Worm (Caenorhabditis elegans): ENCODE measurements around the gene F08D12.12.
A peak's percentile ranks its signal among the peaks of the same experiment; 100 is the strongest.

The F08D12.12 gene

ce11 chrII:2787031-2787512 is at the start of gene F08D12.12, which contains the start of gene srpa-72:
TSS of gene F08D12.12 (minus strand) at chrII:2787081.
TSS of gene srpa-72 (plus strand) at chrII:2787481.
- peak; percentile 24 for TF ChIP-seq F13H6.1 (tag; optimal IDR thresholded peaks at IDR 0.05)
- no peak for TF ChIP-seq nhr-25 (tag; optimal IDR thresholded peaks at IDR 0.05)
- peak; percentile 0 for TF ChIP-seq lin-11 (tag; optimal IDR thresholded peaks at IDR 0.05)
- TF ChIP-seq sma-3 (GFP tag; optimal IDR thresholded peaks at IDR 0.05): peak; percentile 29
- peak; percentile 7 for TF ChIP-seq mab-5 (tag; optimal IDR thresholded peaks at IDR 0.05)
- TF ChIP-seq ztf-1 (GFP tag; conservative IDR thresholded peaks at IDR 0.05): no peak
- TF ChIP-seq dmd-4 (tag; optimal IDR thresholded peaks at IDR 0.05): no peak
- peak; percentile 57 for TF ChIP-seq unc-55 (GFP tag; optimal IDR thresholded peaks at IDR 0.05)
- TF ChIP-seq ztf-4 (tag; optimal IDR thresholded peaks at IDR 0.05): no peak
- peak; percentile 33 for TF ChIP-seq C34F6.9 (tag; optimal IDR thresholded peaks at IDR 0.05)
- TF ChIP-seq nhr-129 (tag; optimal IDR thresholded peaks at IDR 0.05): peak; percentile 41
- peak in 1 of 2 experiments; percentile 39 for TF ChIP-seq mdl-1 (tag; optimal IDR thresholded peaks at IDR 0.05)
- TF ChIP-seq lsy-2 (tag; optimal IDR thresholded peaks at IDR 0.05): peak; percentile 24 to 60
- no peak for TF ChIP-seq ztf-11 (tag; optimal IDR thresholded peaks at IDR 0.05)
- TF ChIP-seq nhr-10 (tag; optimal IDR thresholded peaks at IDR 0.05): no peak

ce11 chrII:2834105-2834504 is 47.2 kb upstream of the F08D12.12 start:
- peak; percentile 11 for TF ChIP-seq sma-9 (GFP tag; optimal IDR thresholded peaks at IDR 0.05)
- TF ChIP-seq sma-9 (tag; optimal IDR thresholded peaks at IDR 0.05): no peak
- no peak for TF ChIP-seq dmd-4 (tag; optimal IDR thresholded peaks at IDR 0.05)
- no peak for TF ChIP-seq nhr-11 (tag; optimal IDR thresholded peaks at IDR 0.05)
- no peak for TF ChIP-seq lin-11 (tag; optimal IDR thresholded peaks at IDR 0.05)
- no peak for TF ChIP-seq ztf-11 (tag; optimal IDR thresholded peaks at IDR 0.05)
- TF ChIP-seq ceh-16 (tag; optimal IDR thresholded peaks at IDR 0.05): no peak
- no peak for TF ChIP-seq nhr-129 (tag; optimal IDR thresholded peaks at IDR 0.05)
- peak; percentile 87 for TF ChIP-seq fos-1 (tag; optimal IDR thresholded peaks at IDR 0.05)
- TF ChIP-seq sma-3 (GFP tag; optimal IDR thresholded peaks at IDR 0.05): no peak
- peak; percentile 51 for TF ChIP-seq skn-1 (tag; optimal IDR thresholded peaks at IDR 0.05)
- TF ChIP-seq ztf-4 (tag; optimal IDR thresholded peaks at IDR 0.05): no peak
- TF ChIP-seq mbf-1 (tag; optimal IDR thresholded peaks at IDR 0.05): no peak

- TF ChIP-seq nhr-25 (tag; optimal IDR thresholded peaks at IDR 0.05) (no peak), ztf-1 (GFP tag; conservative IDR thresholded peaks at IDR 0.05) (no peak), nhr-77 (tag; optimal IDR thresholded peaks at IDR 0.05) (no peak), peb-1 (tag; optimal IDR thresholded peaks at IDR 0.05) (no peak), sem-4 (tag; optimal IDR thresholded peaks at IDR 0.05) (no peak), zag-1 (tag; optimal IDR thresholded peaks at IDR 0.05) (no peak), ceh-82 (tag; optimal IDR thresholded peaks at IDR 0.05) (no peak), R02D3.7 (tag; optimal IDR thresholded peaks at IDR 0.05) (no peak), gmeb-1 (tag; optimal IDR thresholded peaks at IDR 0.05) (no peak), alr-1 (tag; optimal IDR thresholded peaks at IDR 0.05) (no peak), egl-27 (tag; optimal IDR thresholded peaks at IDR 0.05) (no peak), ztf-4 (tag; optimal IDR thresholded peaks at IDR 0.05) (no peak), crh-2 (tag; optimal IDR thresholded peaks at IDR 0.05) (no peak)
Observed at ce11 chrII:2832539-2832938, 45.7 kb upstream of the F08D12.12 start.

- TF ChIP-seq nhr-129 (tag; optimal IDR thresholded peaks at IDR 0.05): peak; percentile 58
- peak; percentile 14 for TF ChIP-seq gmeb-1 (tag; optimal IDR thresholded peaks at IDR 0.05)
- peak; percentile 24 for TF ChIP-seq crh-2 (tag; optimal IDR thresholded peaks at IDR 0.05)
- peak in 1 of 2 experiments; percentile 54 for TF ChIP-seq lsy-2 (tag; optimal IDR thresholded peaks at IDR 0.05)
- TF ChIP-seq alr-1 (tag; optimal IDR thresholded peaks at IDR 0.05): no peak
- TF ChIP-seq sma-9 (GFP tag; optimal IDR thresholded peaks at IDR 0.05): peak; percentile 54
- no peak for TF ChIP-seq sma-9 (tag; optimal IDR thresholded peaks at IDR 0.05)
- TF ChIP-seq fos-1 (tag; optimal IDR thresholded peaks at IDR 0.05): peak; percentile 9
- peak; percentile 34 for TF ChIP-seq unc-55 (GFP tag; optimal IDR thresholded peaks at IDR 0.05)
- TF ChIP-seq nhr-23 (tag; optimal IDR thresholded peaks at IDR 0.05): no peak
- TF ChIP-seq ceh-82 (tag; optimal IDR thresholded peaks at IDR 0.05): no peak
- TF ChIP-seq C34F6.9 (tag; optimal IDR thresholded peaks at IDR 0.05): peak; percentile 46
- peak; percentile 22 for TF ChIP-seq F13H6.1 (tag; optimal IDR thresholded peaks at IDR 0.05)
Observed at ce11 chrII:2832098-2832497, 45.2 kb upstream of the F08D12.12 start.

- TF ChIP-seq nhr-21 (tag; optimal IDR thresholded peaks at IDR 0.05): no peak
- TF ChIP-seq zag-1 (tag; optimal IDR thresholded peaks at IDR 0.05): no peak
- peak; percentile 14 for TF ChIP-seq C34F6.9 (tag; optimal IDR thresholded peaks at IDR 0.05)
Observed at ce11 chrII:2831173-2831572, 44.3 kb upstream of the F08D12.12 start, which contains the start of gene K12H6.6. TSS of gene K12H6.6 (minus strand) at chrII:2831233.

All from whole organism, L2 larva.